Worm (Caenorhabditis elegans) whole organism, mixed stage, embryonic: ENCODE data around the gene ZK381.8.

Experiments
- M03D4.4 ChIP-seq: sonication (generic microtip); optimal IDR thresholded peaks from 2 replicates; lab custom pipeline; 2017; ENCODE audit warnings: mild to moderate bottlenecking, missing genetic modification characterization, missing compliant biosample characterization
- bed-3 ChIP-seq: fragments of 200-800 bp; sonication (Bioruptor generic); optimal IDR thresholded peaks from 3 replicates; lab custom pipeline; 2018; ENCODE audit warnings: mild to moderate bottlenecking, missing genetic modification characterization, moderate library complexity, missing compliant biosample characterization
- blmp-1 ChIP-seq: fragments of 150-350 bp; optimal IDR thresholded peaks from 2 replicates; lab custom pipeline; 2014; ENCODE audit warnings: missing biosample characterization, missing genetic modification characterization
- ceh-43 ChIP-seq: fragments of 200-800 bp; sonication (Bioruptor generic); optimal IDR thresholded peaks from 2 replicates; lab custom pipeline; 2018; ENCODE audit warnings: mild to moderate bottlenecking, missing genetic modification characterization, moderate library complexity, missing compliant biosample characterization
- ceh-83 ChIP-seq: fragments of 200-800 bp; sonication (Bioruptor generic); optimal IDR thresholded peaks from 2 replicates; lab custom pipeline; 2018; ENCODE audit warnings: mild to moderate bottlenecking, missing genetic modification characterization, missing compliant biosample characterization
- ces-1 ChIP-seq: fragments of 150-350 bp; optimal IDR thresholded peaks from 2 replicates; lab custom pipeline; 2014; ENCODE audit warnings: missing biosample characterization, missing genetic modification reagents, missing genetic modification characterization
- cnd-1 ChIP-seq: fragments of 200-800 bp; sonication (Bioruptor generic); optimal IDR thresholded peaks from 2 replicates; lab custom pipeline; 2018; ENCODE audit warnings: mild to moderate bottlenecking, missing genetic modification characterization, missing compliant biosample characterization
- drap-1 ChIP-seq: fragments of 200-800 bp; sonication (Bioruptor generic); optimal IDR thresholded peaks from 3 replicates; lab custom pipeline; 2018; ENCODE audit warnings: mild to moderate bottlenecking, missing genetic modification characterization, missing compliant biosample characterization
- elt-1 ChIP-seq: sonication (generic microtip); optimal IDR thresholded peaks from 2 replicates; lab custom pipeline; 2017; ENCODE audit warnings: missing genetic modification characterization, mild to moderate bottlenecking, missing compliant biosample characterization, antibody characterized with exemption, moderate library complexity, borderline replicate concordance; ENCODE audit not compliant: insufficient read depth
- elt-3 ChIP-seq: fragments of 150-350 bp; optimal IDR thresholded peaks from 2 replicates; lab custom pipeline; 2014; ENCODE audit warnings: missing biosample characterization, missing genetic modification characterization
- flh-1 ChIP-seq: fragments of 200-800 bp; sonication (Bioruptor generic); optimal IDR thresholded peaks from 2 replicates; lab custom pipeline; 2018; ENCODE audit warnings: mild to moderate bottlenecking, missing genetic modification characterization, moderate library complexity, missing compliant biosample characterization
- ham-2 ChIP-seq: fragments of 200-800 bp; sonication (Bioruptor generic); optimal IDR thresholded peaks from 2 replicates; lab custom pipeline; 2018; ENCODE audit warnings: mild to moderate bottlenecking, missing genetic modification characterization, missing compliant biosample characterization
- hlh-1 ChIP-seq: fragments of 150-350 bp; optimal IDR thresholded peaks from 2 replicates; lab custom pipeline; 2014; ENCODE audit warnings: missing biosample characterization, missing genetic modification reagents, missing genetic modification characterization
- lin-13 ChIP-seq: fragments of 150-350 bp; optimal IDR thresholded peaks from 2 replicates; lab custom pipeline; 2014; ENCODE audit warnings: missing biosample characterization, missing genetic modification characterization
- lin-32 ChIP-seq: fragments of 200-800 bp; sonication (Bioruptor generic); optimal IDR thresholded peaks from 2 replicates; lab custom pipeline; 2018; ENCODE audit warnings: mild to moderate bottlenecking, missing genetic modification characterization, missing compliant biosample characterization
- lsy-2 ChIP-seq: fragments of 150-350 bp; optimal IDR thresholded peaks from 2 replicates; lab custom pipeline; 2014; ENCODE audit warnings: missing biosample characterization, missing genetic modification characterization
- mab-5 ChIP-seq: fragments of 150-350 bp; optimal IDR thresholded peaks from 2 replicates; lab custom pipeline; 2014; ENCODE audit warnings: missing biosample characterization, missing genetic modification characterization
- mls-2 ChIP-seq: sonication (generic microtip); optimal IDR thresholded peaks from 2 replicates; lab custom pipeline; 2016; ENCODE audit warnings: mild to moderate bottlenecking, missing genetic modification characterization, moderate library complexity, missing compliant biosample characterization
- nhr-12 ChIP-seq: fragments of 150-350 bp; optimal IDR thresholded peaks from 2 replicates; lab custom pipeline; 2014; ENCODE audit warnings: missing biosample characterization, missing genetic modification characterization
- nhr-2 ChIP-seq: fragments of 150-350 bp; optimal IDR thresholded peaks from 2 replicates; lab custom pipeline; 2014; ENCODE audit warnings: missing biosample characterization, missing genetic modification characterization
- nhr-237 ChIP-seq: fragments of 150-350 bp; optimal IDR thresholded peaks from 2 replicates; lab custom pipeline; 2014; ENCODE audit warnings: missing biosample characterization, missing genetic modification characterization
- nhr-76 ChIP-seq: sonication (generic microtip); optimal IDR thresholded peaks from 2 replicates; lab custom pipeline; 2017; ENCODE audit warnings: missing biosample characterization, missing genetic modification characterization
- pha-4 ChIP-seq: fragments of 150-350 bp; optimal IDR thresholded peaks from 2 replicates; lab custom pipeline; 2018; ENCODE audit warnings: missing biosample characterization, missing genetic modification reagents, missing genetic modification characterization
- sem-2 ChIP-seq: fragments of 200-800 bp; sonication (Bioruptor generic); optimal IDR thresholded peaks from 2 replicates; lab custom pipeline; 2018; ENCODE audit warnings: mild to moderate bottlenecking, missing genetic modification characterization, missing compliant biosample characterization
- snpc-4 ChIP-seq: fragments of 150-350 bp; optimal IDR thresholded peaks from 2 replicates; lab custom pipeline; 2014; ENCODE audit warnings: missing biosample characterization, missing genetic modification characterization
- sptf-1 ChIP-seq: sonication (generic microtip); optimal IDR thresholded peaks from 2 replicates; lab custom pipeline; 2017; ENCODE audit warnings: mild to moderate bottlenecking, missing genetic modification characterization, moderate library complexity, missing compliant biosample characterization
- tbx-8 ChIP-seq: fragments of 200-800 bp; sonication (Bioruptor generic); optimal IDR thresholded peaks from 2 replicates; lab custom pipeline; 2018; ENCODE audit warnings: mild to moderate bottlenecking, missing genetic modification characterization, moderate library complexity, missing compliant biosample characterization
- unc-120 ChIP-seq: sonication (generic microtip); optimal IDR thresholded peaks from 2 replicates; lab custom pipeline; 2017; ENCODE audit warnings: missing genetic modification characterization, missing compliant biosample characterization; ENCODE audit not compliant: poor library complexity, severe bottlenecking
- unc-39 ChIP-seq: fragments of 150-350 bp; optimal IDR thresholded peaks from 2 replicates; lab custom pipeline; 2014; ENCODE audit warnings: missing biosample characterization, missing genetic modification characterization
- unc-62 ChIP-seq: fragments of 150-350 bp; optimal IDR thresholded peaks from 2 replicates; lab custom pipeline; 2014; ENCODE audit warnings: missing biosample characterization, missing genetic modification reagents, missing genetic modification characterization
- zip-8 ChIP-seq: fragments of 150-350 bp; optimal IDR thresholded peaks from 2 replicates; lab custom pipeline; 2014; ENCODE audit warnings: missing biosample characterization, missing genetic modification characterization
- ztf-11 ChIP-seq: fragments of 150-350 bp; optimal IDR thresholded peaks from 2 replicates; lab custom pipeline; 2014; ENCODE audit warnings: missing biosample characterization, missing genetic modification characterization

ZK381.8 gene

ce11 chrIV:6997918-6998317 lies 27.7 kb upstream of the ZK381.8 start:
- no peak for TF ChIP-seq blmp-1 (tag; lab: Kevin White, UChicago)
- peak; percentile 91 for TF ChIP-seq lin-32 (GFP tag; lab: Kevin White, UChicago)

DNA sequence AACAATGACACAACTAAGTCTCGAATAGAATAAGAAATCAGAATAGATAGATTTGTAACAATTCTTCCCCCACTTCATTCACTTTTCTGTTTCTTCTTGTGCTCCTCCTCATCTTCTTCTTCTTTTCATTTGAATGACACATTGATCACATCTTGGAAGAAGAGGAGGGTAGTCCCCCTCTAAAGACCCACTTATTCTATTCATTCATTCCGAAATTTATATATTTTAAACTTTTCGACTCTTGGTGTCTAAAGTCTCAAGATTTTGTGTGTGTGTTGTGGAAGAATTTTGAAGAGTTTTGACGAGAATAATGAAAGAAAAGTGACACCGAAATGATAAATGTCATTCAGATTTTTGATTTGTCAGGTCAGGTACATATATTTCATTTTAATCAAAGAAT lies 20.9 kb upstream of the ZK381.8 start:
- TF ChIP-seq ces-1 (peak; percentile 13), nhr-2 (tag; lab: Kevin White, UChicago) (no peak), flh-1 (no peak), unc-120 (tag; lab: Kevin White, UChicago) (peak; percentile 30), unc-62 (GFP tag; lab: Kevin White, UChicago) (peak; percentile 64), tbx-8 (GFP tag; lab: Kevin White, UChicago) (no peak), M03D4.4 (tag; lab: Kevin White, UChicago) (no peak), elt-1 (tag; lab: Kevin White, UChicago) (no peak), drap-1 (GFP tag; lab: Kevin White, UChicago) (no peak)

- TF ChIP-seq M03D4.4 (tag; lab: Kevin White, UChicago) (no peak), ceh-83 (no peak), nhr-237 (tag; lab: Kevin White, UChicago) (no peak), nhr-2 (tag; lab: Kevin White, UChicago) (no peak), blmp-1 (tag; lab: Kevin White, UChicago) (no peak), sptf-1 (no peak), lin-32 (GFP tag; lab: Kevin White, UChicago) (no peak), ceh-43 (GFP tag; lab: Kevin White, UChicago) (no peak), lsy-2 (tag; lab: Kevin White, UChicago) (no peak), bed-3 (GFP tag; lab: Kevin White, UChicago) (no peak), ces-1 (no peak), tbx-8 (GFP tag; lab: Kevin White, UChicago) (no peak), mab-5 (tag; lab: Kevin White, UChicago) (no peak), nhr-76 (no peak)
Measured at ce11 chrIV:6986835-6987234, 16.7 kb upstream of the ZK381.8 start, which contains the start of gene prkl-1. Gene prkl-1, minus strand, starts transcription at chrIV:6986935.

DNA sequence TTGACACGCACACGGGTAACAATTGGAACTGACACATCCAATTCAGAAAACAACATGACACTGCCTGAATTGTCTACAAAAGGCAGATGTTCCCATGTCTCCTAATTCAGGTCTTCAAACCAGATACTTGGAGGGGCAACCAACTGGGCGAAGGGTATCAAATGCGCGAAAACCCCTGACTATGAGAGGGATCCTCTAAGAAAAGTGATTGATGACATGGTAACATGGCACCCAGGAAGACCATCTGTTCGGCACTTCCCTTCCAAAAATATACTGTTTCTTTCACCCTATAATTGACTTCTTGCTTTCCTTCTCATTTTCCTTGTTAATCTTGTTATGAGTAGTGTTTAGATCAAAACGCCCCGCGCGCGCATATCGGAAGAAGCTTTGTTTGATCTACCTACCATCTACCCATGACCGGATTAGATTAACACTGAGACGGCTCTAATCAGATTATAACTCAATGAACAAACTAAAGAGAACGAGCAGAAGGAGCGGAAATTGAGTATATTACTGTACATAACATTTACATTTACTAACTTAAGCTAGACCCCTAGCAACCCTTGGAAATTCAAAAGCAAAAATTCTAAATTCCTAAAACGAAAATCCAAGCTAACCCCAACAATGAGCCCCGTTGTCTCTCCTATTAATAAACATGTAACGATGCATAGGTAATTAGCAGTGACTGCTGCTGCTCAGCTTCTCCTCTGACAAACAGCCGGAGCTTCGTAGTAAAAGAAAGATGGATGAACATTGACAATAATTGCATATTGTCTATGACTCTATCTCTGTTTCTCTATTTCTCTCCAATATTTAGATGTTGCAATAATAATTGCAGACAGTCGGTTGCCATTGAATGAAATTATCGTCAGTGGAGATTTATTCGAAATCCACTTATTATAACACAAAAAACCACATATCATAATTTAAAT lies 14.5 kb upstream of the ZK381.8 start:
- no peak for TF ChIP-seq nhr-76
- TF ChIP-seq flh-1: no peak
- TF ChIP-seq zip-8 (tag; lab: Kevin White, UChicago): no peak
- peak; percentile 40 for TF ChIP-seq unc-62 (GFP tag; lab: Kevin White, UChicago)
- no peak for TF ChIP-seq elt-3 (tag; lab: Kevin White, UChicago)
- peak; percentile 18 for TF ChIP-seq ztf-11 (tag; lab: Kevin White, UChicago)
- no peak for TF ChIP-seq lin-13 (tag; lab: Kevin White, UChicago)
- no peak for TF ChIP-seq blmp-1 (tag; lab: Kevin White, UChicago)
- TF ChIP-seq unc-39 (tag; lab: Kevin White, UChicago): no peak
- TF ChIP-seq ces-1: peak; percentile 49
- TF ChIP-seq unc-120 (tag; lab: Kevin White, UChicago): no peak
- peak; percentile 51 for TF ChIP-seq ceh-43 (GFP tag; lab: Kevin White, UChicago)
- no peak for TF ChIP-seq nhr-12 (tag; lab: Kevin White, UChicago)
- TF ChIP-seq mab-5 (tag; lab: Kevin White, UChicago): no peak
- TF ChIP-seq snpc-4: no peak
- no peak for TF ChIP-seq hlh-1
- no peak for TF ChIP-seq ham-2 (GFP tag; lab: Kevin White, UChicago)
- TF ChIP-seq sptf-1: peak; percentile 7
- peak; percentile 63 for TF ChIP-seq cnd-1
- peak; percentile 8 for TF ChIP-seq mls-2 (tag; lab: Kevin White, UChicago)
- no peak for TF ChIP-seq sem-2 (GFP tag; lab: Kevin White, UChicago)
- no peak for TF ChIP-seq drap-1 (GFP tag; lab: Kevin White, UChicago)
- TF ChIP-seq bed-3 (GFP tag; lab: Kevin White, UChicago): no peak
- TF ChIP-seq pha-4: peak; percentile 40
- TF ChIP-seq elt-1 (tag; lab: Kevin White, UChicago): peak; percentile 53
- TF ChIP-seq nhr-237 (tag; lab: Kevin White, UChicago): no peak
